Worm (Caenorhabditis elegans) whole organism, late embryonic: ENCODE results near the gene elp-1.

Experiments
- T23F11.4 ChIP-seq: fragments of 200-800 bp; sonication (Bioruptor generic); optimal IDR thresholded peaks from 2 replicates; lab custom pipeline; 2018; ENCODE audit warnings: mild to moderate bottlenecking, missing genetic modification characterization, missing compliant biosample characterization
- ceh-14 ChIP-seq: sonication (generic microtip); optimal IDR thresholded peaks from 2 replicates; lab custom pipeline; 2016; ENCODE audit warnings: missing genotype, missing genetic modification characterization, missing compliant biosample characterization
- fax-1 ChIP-seq: sonication (generic microtip); optimal IDR thresholded peaks from 2 replicates; lab custom pipeline; 2016; ENCODE audit warnings: missing genotype, missing genetic modification characterization, missing compliant biosample characterization
- fkh-10 ChIP-seq: fragments of 150-350 bp; optimal IDR thresholded peaks from 2 replicates; lab custom pipeline; 2014; ENCODE audit warnings: missing biosample characterization, missing genetic modification reagents, missing genetic modification characterization
- pag-3 ChIP-seq: sonication (generic microtip); optimal IDR thresholded peaks from 2 replicates; lab custom pipeline; 2016; ENCODE audit warnings: missing compliant biosample characterization, missing genetic modification characterization, borderline replicate concordance
- pqm-1 ChIP-seq: sonication (generic microtip); optimal IDR thresholded peaks from 2 replicates; lab custom pipeline; 2016; ENCODE audit warnings: missing genetic modification characterization, missing compliant biosample characterization
- pros-1 ChIP-seq: fragments of 150-350 bp; optimal IDR thresholded peaks from 2 replicates; lab custom pipeline; 2014; ENCODE audit warnings: missing biosample characterization, missing genetic modification reagents, missing genetic modification characterization
- rnt-1 ChIP-seq: sonication (generic microtip); optimal IDR thresholded peaks from 2 replicates; lab custom pipeline; 2016; ENCODE audit warnings: missing genetic modification characterization, missing compliant biosample characterization

ce11 chrV:20727458-20727857 lies 42.5 kb downstream of the elp-1 start:
- TF ChIP-seq pqm-1: no peak
- TF ChIP-seq pag-3 (tag; lab: Kevin White, UChicago): no peak
- no peak for TF ChIP-seq rnt-1 (tag; lab: Kevin White, UChicago)
- no peak for TF ChIP-seq T23F11.4 (GFP tag; lab: Kevin White, UChicago)
- no peak for TF ChIP-seq fax-1 (tag; lab: Kevin White, UChicago)
- TF ChIP-seq ceh-14 (tag; lab: Kevin White, UChicago): no peak
- no peak for TF ChIP-seq fkh-10
- no peak for TF ChIP-seq pros-1 (tag; lab: Kevin White, UChicago)
